Worm (Caenorhabditis elegans): ENCODE results near the gene glo-3.

- peak; percentile 9 for TF ChIP-seq ces-1 (GFP tag; optimal IDR thresholded peaks at IDR 0.05)
- TF ChIP-seq snpc-4 (tag; optimal IDR thresholded peaks at IDR 0.05), result no peak
- no peak for TF ChIP-seq ztf-11 (tag; optimal IDR thresholded peaks at IDR 0.05)
- peak; percentile 38 for TF ChIP-seq unc-120 (tag; optimal IDR thresholded peaks at IDR 0.05; ENCODE audit: poor library complexity, severe bottlenecking)
- no peak for TF ChIP-seq drap-1 (GFP tag; optimal IDR thresholded peaks at IDR 0.05)
- no peak for TF ChIP-seq nhr-12 (tag; optimal IDR thresholded peaks at IDR 0.05)
- TF ChIP-seq unc-62 (GFP tag; optimal IDR thresholded peaks at IDR 0.05), result no peak
- no peak for TF ChIP-seq ham-2 (GFP tag; optimal IDR thresholded peaks at IDR 0.05)
- no peak for TF ChIP-seq blmp-1 (tag; optimal IDR thresholded peaks at IDR 0.05)
- TF ChIP-seq bed-3 (GFP tag; optimal IDR thresholded peaks at IDR 0.05), result no peak
- no peak for TF ChIP-seq nhr-28 (tag; optimal IDR thresholded peaks at IDR 0.05)
- peak; percentile 37 for TF ChIP-seq pha-4 (tag; optimal IDR thresholded peaks at IDR 0.05)
Observed at ce11 chrX:10524483-10524948, 9.0 kb upstream of the glo-3 start, which contains the start of the genes mboa-7 and git-1.

Measured in whole organism, mixed stage, embryonic.